Fruit fly (Drosophila melanogaster) whole organism, adult: ENCODE data around the gene Dap160.

Experiments
- CG11617 ChIP-seq: fragments of 200-800 bp; sonication (Bioruptor generic); optimal IDR thresholded peaks from 2 replicates; lab custom pipeline; 2017; ENCODE audit warnings: mild to moderate bottlenecking, missing biosample characterization, missing genetic modification reagents, missing genetic modification characterization
- CG12768 ChIP-seq: fragments of 200-800 bp; sonication (Bioruptor generic); optimal IDR thresholded peaks from 2 replicates; lab custom pipeline; 2017; ENCODE audit warnings: missing biosample characterization, missing genetic modification characterization, mild to moderate bottlenecking, moderate library complexity, missing genetic modification reagents
- CG14711 ChIP-seq: fragments of 200-800 bp; sonication (Bioruptor generic); optimal IDR thresholded peaks from 2 replicates; lab custom pipeline; 2018; ENCODE audit warnings: missing biosample characterization, mild to moderate bottlenecking, missing genetic modification characterization, moderate library complexity
- CG1620 ChIP-seq: fragments of 200-800 bp; sonication (Bioruptor generic); optimal IDR thresholded peaks from 2 replicates; lab custom pipeline; 2016; ENCODE audit warnings: missing biosample characterization, missing genetic modification characterization
- CG33017 ChIP-seq: fragments of 200-800 bp; sonication (Bioruptor generic); optimal IDR thresholded peaks from 2 replicates; lab custom pipeline; 2018; ENCODE audit warnings: missing biosample characterization, mild to moderate bottlenecking, missing genetic modification characterization, moderate library complexity
- CG5204 ChIP-seq: fragments of 200-800 bp; sonication (Bioruptor generic); optimal IDR thresholded peaks from 2 replicates; lab custom pipeline; 2016; ENCODE audit warnings: missing biosample characterization, missing genetic modification characterization
- CG7045 ChIP-seq: fragments of 200-800 bp; sonication (Bioruptor generic); optimal IDR thresholded peaks from 2 replicates; lab custom pipeline; 2017; ENCODE audit warnings: missing biosample characterization, mild to moderate bottlenecking, missing genetic modification characterization
- CG7101 ChIP-seq: fragments of 200-800 bp; sonication (Bioruptor generic); optimal IDR thresholded peaks from 2 replicates; lab custom pipeline; 2018; ENCODE audit warnings: missing biosample characterization, mild to moderate bottlenecking, missing genetic modification characterization, moderate library complexity
- Clk ChIP-seq: fragments of 200-800 bp; sonication (Bioruptor generic); optimal IDR thresholded peaks from 2 replicates; lab custom pipeline; 2017; ENCODE audit warnings: missing biosample characterization, missing genetic modification characterization
- Crg-1 ChIP-seq: fragments of 200-800 bp; sonication (Bioruptor generic); optimal IDR thresholded peaks from 2 replicates; lab custom pipeline; 2016; ENCODE audit warnings: missing biosample characterization, missing genetic modification characterization
- Hr96 ChIP-seq: fragments of 200-800 bp; sonication (Bioruptor generic); optimal IDR thresholded peaks from 2 replicates; lab custom pipeline; 2016; ENCODE audit warnings: missing biosample characterization, missing genetic modification characterization
- Mnt ChIP-seq: fragments of 200-800 bp; sonication (Bioruptor generic); optimal IDR thresholded peaks from 2 replicates; lab custom pipeline; 2016; ENCODE audit warnings: missing biosample characterization, mild to moderate bottlenecking, missing genetic modification characterization
- bab1 ChIP-seq: fragments of 200-800 bp; sonication (Bioruptor generic); optimal IDR thresholded peaks from 3 replicates; lab custom pipeline; 2019; ENCODE audit warnings: missing biosample characterization, mild to moderate bottlenecking, missing genetic modification characterization, moderate library complexity
- cic ChIP-seq: fragments of 200-800 bp; sonication (Bioruptor generic); optimal IDR thresholded peaks from 2 replicates; lab custom pipeline; 2017; ENCODE audit warnings: missing biosample characterization, mild to moderate bottlenecking, missing genetic modification characterization, moderate library complexity
- cnc ChIP-seq, 2 experiments: fragments of >200 bp; optimal IDR thresholded peaks; 2 replicates each; lab custom pipeline; 2017
- kay ChIP-seq: fragments of 200-800 bp; sonication (Bioruptor generic); peaks from one replicate; lab custom pipeline; 2016; ENCODE audit warnings: missing biosample characterization, missing genetic modification characterization, borderline replicate concordance
- ovo ChIP-seq: fragments of 200-800 bp; sonication (Bioruptor generic); optimal IDR thresholded peaks from 2 replicates; lab custom pipeline; 2016; ENCODE audit warnings: missing biosample characterization, missing genetic modification characterization
- pad ChIP-seq: fragments of 200-800 bp; sonication (Bioruptor generic); optimal IDR thresholded peaks from 3 replicates; lab custom pipeline; 2017; ENCODE audit warnings: missing biosample characterization, missing genetic modification characterization, mild to moderate bottlenecking, moderate library complexity, missing genetic modification reagents
- tj ChIP-seq: fragments of 200-800 bp; sonication (Bioruptor generic); optimal IDR thresholded peaks from 3 replicates; lab custom pipeline; 2017; ENCODE audit warnings: missing biosample characterization, mild to moderate bottlenecking, missing genetic modification characterization, moderate library complexity
- toe ChIP-seq: fragments of 200-800 bp; sonication (Bioruptor generic); optimal IDR thresholded peaks from 2 replicates; lab custom pipeline; 2016; ENCODE audit warnings: missing biosample characterization, missing genetic modification characterization

Dap160 gene

DNA sequence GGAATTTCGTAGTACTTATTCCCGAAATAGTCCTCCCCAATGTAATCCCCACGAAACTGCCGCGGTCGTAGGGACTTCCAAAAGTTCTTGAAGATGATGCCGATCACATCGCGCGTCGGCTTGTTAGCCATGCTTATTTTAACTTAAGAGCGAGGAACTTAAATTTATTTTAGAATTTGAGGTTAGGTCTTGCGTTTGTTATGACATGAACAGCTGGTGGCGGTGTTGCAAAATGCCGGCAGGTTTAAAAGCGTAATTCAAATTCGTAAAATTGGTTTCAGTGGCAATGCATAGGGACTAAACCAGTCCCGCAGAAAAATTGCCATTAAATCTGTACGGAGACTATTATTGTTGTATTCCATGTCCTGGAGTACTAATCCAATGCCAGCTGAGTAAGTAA is 24.3 kb upstream of the Dap160 start:
- TF ChIP-seq toe (GFP tag; lab: Kevin White, UChicago) (no peak), CG33017 (no peak), CG11617 (peak; percentile 21), CG14711 (tag; lab: Kevin White, UChicago) (peak; percentile 81), Mnt (GFP tag; lab: Kevin White, UChicago) (peak; percentile 72), pad (GFP tag; lab: Kevin White, UChicago) (peak; percentile 49), Clk (GFP tag; lab: Kevin White, UChicago) (no peak), CG7101 (tag; lab: Kevin White, UChicago) (peak; percentile 54), CG5204 (GFP tag; lab: Kevin White, UChicago) (no peak), CG1620 (GFP tag; lab: Kevin White, UChicago) (peak; percentile 37), ovo (GFP tag; lab: Kevin White, UChicago) (no peak), CG7045 (GFP tag; lab: Kevin White, UChicago) (no peak), bab1 (GFP tag; lab: Kevin White, UChicago) (peak; percentile 30), cic (GFP tag; lab: Kevin White, UChicago) (peak; percentile 56), Crg-1 (peak; percentile 27), Hr96 (GFP tag; lab: Kevin White, UChicago) (peak; percentile 12), kay (GFP tag; lab: Kevin White, UChicago) (no peak)

DNA sequence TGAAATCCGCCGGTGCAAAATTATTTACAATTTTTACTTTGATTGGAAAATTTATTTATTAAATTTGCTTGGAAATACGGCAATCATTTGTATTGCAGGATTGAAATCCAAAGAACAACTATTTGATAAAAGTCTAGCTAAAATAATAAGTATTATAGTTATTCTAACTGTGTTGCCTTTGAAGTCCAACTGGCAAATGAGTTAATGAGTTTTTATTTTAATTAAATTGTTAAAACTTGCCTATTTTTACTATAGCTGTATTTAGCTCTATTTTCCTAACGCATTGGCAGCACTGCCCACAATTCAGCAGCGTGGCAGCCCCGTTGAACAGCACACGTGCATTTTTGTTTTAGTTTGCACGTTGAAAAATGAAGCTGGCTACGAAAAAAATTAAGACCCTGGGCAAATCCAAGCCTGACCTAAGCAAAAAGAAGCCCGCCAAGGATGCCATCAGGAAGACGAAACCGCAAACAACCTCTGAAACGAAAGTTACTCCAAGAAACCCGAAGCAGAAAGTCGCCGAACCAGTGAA is 21.2 kb upstream of the Dap160 start, which contains the start of gene Noc2:
TSS of gene Noc2 (plus strand) at position 331 of the 532 bp plus-strand sequence.
- peak; percentile 50 for TF ChIP-seq CG11617
- TF ChIP-seq toe (GFP tag; lab: Kevin White, UChicago) = peak; percentile 74
- peak; percentile 57 for TF ChIP-seq CG1620 (GFP tag; lab: Kevin White, UChicago)
- peak; percentile 27 for TF ChIP-seq pad (GFP tag; lab: Kevin White, UChicago)
- TF ChIP-seq cic (GFP tag; lab: Kevin White, UChicago) = no peak
- no peak for TF ChIP-seq CG7045 (GFP tag; lab: Kevin White, UChicago)
- TF ChIP-seq CG7101 (tag; lab: Kevin White, UChicago) = peak; percentile 29
- TF ChIP-seq CG12768 (GFP tag; lab: Kevin White, UChicago) = peak; percentile 58
- TF ChIP-seq CG5204 (GFP tag; lab: Kevin White, UChicago) = no peak
- peak; percentile 16 for TF ChIP-seq CG14711 (tag; lab: Kevin White, UChicago)
- peak; percentile 98 for TF ChIP-seq Mnt (GFP tag; lab: Kevin White, UChicago)
- no peak for TF ChIP-seq CG33017
- TF ChIP-seq tj = peak; percentile 51
- peak; percentile 42 for TF ChIP-seq ovo (GFP tag; lab: Kevin White, UChicago)
- peak; percentile 35 for TF ChIP-seq bab1 (GFP tag; lab: Kevin White, UChicago)
- TF ChIP-seq Hr96 (GFP tag; lab: Kevin White, UChicago) = peak; percentile 44

DNA sequence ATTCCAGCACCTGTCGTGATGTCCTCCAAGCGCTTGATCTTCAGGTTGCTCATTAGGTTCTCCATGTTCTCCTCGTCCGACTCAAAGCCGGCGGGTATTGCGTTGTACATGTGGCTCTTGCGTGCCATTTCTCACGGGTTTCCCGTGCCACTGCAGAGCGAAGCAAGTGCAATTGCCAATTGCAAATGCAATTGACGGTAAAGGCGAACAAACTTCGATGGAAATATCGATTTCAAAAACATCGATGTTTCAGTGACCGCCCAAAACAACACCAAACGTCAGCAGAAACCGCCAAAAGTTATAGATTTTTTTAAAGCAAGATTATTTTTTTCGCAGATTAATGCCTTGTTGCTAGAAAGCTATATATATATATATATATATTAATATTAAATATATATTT is 20.7 kb upstream of the Dap160 start, which contains the start of gene Nbr:
TSS of gene Nbr (minus strand) at position 209 of the 400 bp plus-strand sequence.
- no peak for TF ChIP-seq Mnt (GFP tag; lab: Kevin White, UChicago)
- TF ChIP-seq kay (GFP tag; lab: Kevin White, UChicago) = no peak
- no peak for TF ChIP-seq cic (GFP tag; lab: Kevin White, UChicago)
- TF ChIP-seq CG12768 (GFP tag; lab: Kevin White, UChicago) = no peak
- no peak for TF ChIP-seq Crg-1
- TF ChIP-seq ovo (GFP tag; lab: Kevin White, UChicago) = no peak
- TF ChIP-seq Hr96 (GFP tag; lab: Kevin White, UChicago) = no peak
- TF ChIP-seq tj = peak; percentile 61
- no peak for TF ChIP-seq CG5204 (GFP tag; lab: Kevin White, UChicago)
- TF ChIP-seq bab1 (GFP tag; lab: Kevin White, UChicago) = peak; percentile 45
- no peak for TF ChIP-seq cnc (optimal IDR thresholded peaks at IDR 0.05; lab: Kevin White, UChicago)
- no peak for TF ChIP-seq toe (GFP tag; lab: Kevin White, UChicago)
- TF ChIP-seq Clk (GFP tag; lab: Kevin White, UChicago) = no peak
- TF ChIP-seq CG1620 (GFP tag; lab: Kevin White, UChicago) = no peak

DNA sequence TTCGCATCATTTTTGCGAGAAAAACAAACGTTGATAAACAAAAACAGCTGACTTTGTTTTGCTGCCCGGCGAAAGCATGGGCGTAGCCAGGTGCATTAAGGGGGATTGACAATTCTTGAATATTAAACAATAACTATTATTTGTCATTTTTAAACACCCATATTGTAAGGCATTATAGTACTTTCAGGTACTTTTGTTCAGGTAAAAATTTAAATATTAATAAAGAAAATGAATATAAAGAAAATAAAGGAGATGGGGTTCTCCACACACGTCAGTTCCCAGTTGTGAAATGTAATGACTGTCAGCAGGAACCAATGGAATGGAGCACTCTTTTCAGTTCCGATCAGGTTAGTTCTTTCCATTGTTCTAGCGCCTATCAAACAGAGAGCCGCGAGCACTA is 16.4 kb upstream of the Dap160 start, which contains the start of the genes Coq3 and Pld3:
TSS of gene Coq3 (minus strand) at position 58 of the 400 bp plus-strand sequence.
TSS of gene Pld3 (plus strand) at position 294 of the 400 bp plus-strand sequence.
- TF ChIP-seq bab1 (GFP tag; lab: Kevin White, UChicago) (peak; percentile 95), CG33017 (peak; percentile 94), kay (GFP tag; lab: Kevin White, UChicago) (no peak), Crg-1 (peak; percentile 87), Hr96 (GFP tag; lab: Kevin White, UChicago) (no peak), cnc (optimal IDR thresholded peaks at IDR 0.05; lab: Kevin White, UChicago) (no peak), ovo (GFP tag; lab: Kevin White, UChicago) (peak; percentile 77), CG7101 (tag; lab: Kevin White, UChicago) (peak; percentile 96), cic (GFP tag; lab: Kevin White, UChicago) (peak; percentile 73), pad (GFP tag; lab: Kevin White, UChicago) (peak; percentile 85), CG12768 (GFP tag; lab: Kevin White, UChicago) (peak; percentile 94), CG7045 (GFP tag; lab: Kevin White, UChicago) (peak; percentile 90), Clk (GFP tag; lab: Kevin White, UChicago) (peak; percentile 83), CG5204 (GFP tag; lab: Kevin White, UChicago) (no peak), toe (GFP tag; lab: Kevin White, UChicago) (peak; percentile 88), tj (peak; percentile 89), CG14711 (tag; lab: Kevin White, UChicago) (peak; percentile 89), CG11617 (peak; percentile 96), CG1620 (GFP tag; lab: Kevin White, UChicago) (peak; percentile 91), Mnt (GFP tag; lab: Kevin White, UChicago) (peak; percentile 92)
